Worm (Caenorhabditis elegans) whole organism, L4/young adult: ENCODE results near the gene idh-2.

Experiments used
- W03F9.2 ChIP-seq: fragments of 150-350 bp; optimal IDR thresholded peaks from 2 replicates; lab custom pipeline; 2014; ENCODE audit warnings: missing biosample characterization, missing genetic modification characterization
- dao-5 ChIP-seq: sonication (generic microtip); optimal IDR thresholded peaks from 2 replicates; lab custom pipeline; 2016; ENCODE audit warnings: missing genotype, missing genetic modification characterization, moderate library complexity, missing compliant biosample characterization
- him-1 ChIP-seq: sonication (generic microtip); optimal IDR thresholded peaks from 2 replicates; lab custom pipeline; 2016; ENCODE audit warnings: missing genotype, missing genetic modification reagents, missing genetic modification characterization, missing compliant biosample characterization

DNA sequence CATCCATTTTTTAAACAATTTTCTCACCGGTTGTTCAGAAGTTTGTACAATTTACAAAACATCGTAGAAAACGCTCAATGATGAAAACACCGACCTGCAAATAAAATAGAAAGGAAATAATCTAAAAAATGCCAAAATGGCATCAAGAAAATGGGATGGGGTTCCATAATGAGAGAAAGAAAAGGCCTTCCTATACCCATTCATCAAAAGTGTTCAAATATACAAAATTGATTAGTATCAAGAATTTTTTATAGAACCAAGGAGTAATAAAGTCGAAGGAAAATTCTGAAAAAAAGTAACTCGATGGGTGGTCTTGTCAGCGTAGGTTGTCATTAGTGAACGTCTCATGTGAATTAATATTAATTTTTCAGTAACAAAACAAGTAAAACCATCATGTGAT, 10.8 kb downstream of the idh-2 start, which contains the start of gene C34F6.12:
- TF ChIP-seq him-1 (no peak), W03F9.2 (no peak), dao-5 (no peak)
